Worm (Caenorhabditis elegans) whole organism, L3 larva: ENCODE results near the gene lbp-9.
"Not testable (repeated sequence)": the region's sequence is repeated elsewhere in the genome, so short reads cannot be mapped to it uniquely, and the experiment has no call there.

Source experiments
- ZK546.5 ChIP-seq: sonication (generic microtip); optimal IDR thresholded peaks from 2 replicates; lab custom pipeline; 2017; ENCODE audit warnings: missing biosample characterization, missing genetic modification characterization
- aly-2 ChIP-seq: fragments of 150-350 bp; optimal IDR thresholded peaks from 2 replicates; lab custom pipeline; 2014; ENCODE audit warnings: missing biosample characterization, missing genetic modification characterization
- ceh-16 ChIP-seq: sonication (generic microtip); optimal IDR thresholded peaks from 2 replicates; lab custom pipeline; 2017; ENCODE audit warnings: missing biosample characterization, missing genetic modification characterization
- ceh-28 ChIP-seq: fragments of 150-350 bp; optimal IDR thresholded peaks from 2 replicates; lab custom pipeline; 2014; ENCODE audit warnings: missing biosample characterization, missing genetic modification reagents, missing genetic modification characterization
- ceh-82 ChIP-seq: fragments of 150-350 bp; optimal IDR thresholded peaks from 2 replicates; lab custom pipeline; 2014; ENCODE audit warnings: missing biosample characterization, missing genetic modification characterization
- ceh-9 ChIP-seq: sonication (generic microtip); optimal IDR thresholded peaks from 2 replicates; lab custom pipeline; 2018; ENCODE audit warnings: missing biosample characterization, missing genetic modification characterization
- egl-27 ChIP-seq: sonication (generic microtip); optimal IDR thresholded peaks from 4 replicates; lab custom pipeline; 2017; ENCODE audit warnings: missing biosample characterization, missing genetic modification reagents, missing genetic modification characterization
- egl-5 ChIP-seq: fragments of 150-350 bp; optimal IDR thresholded peaks from 2 replicates; lab custom pipeline; 2017; ENCODE audit warnings: missing biosample characterization, missing genetic modification reagents, missing genetic modification characterization, inconsistent platforms
- elt-2 ChIP-seq: sonication (generic microtip); optimal IDR thresholded peaks from 2 replicates; lab custom pipeline; 2016; ENCODE audit warnings: missing genetic modification reagents, mild to moderate bottlenecking, missing genetic modification characterization, missing compliant biosample characterization
- elt-3 ChIP-seq, 3 experiments: fragments of 150-350 bp in 1 of 3; sonication (generic microtip) in 2 of 3; optimal IDR thresholded peaks; 2 replicates in 2 of 3; 4 replicates in 1 of 3; lab custom pipeline; 2014 to 2017; ENCODE audit warnings: missing biosample characterization in 3 of 3, missing genetic modification characterization in 3 of 3
- eor-1 ChIP-seq, 2 experiments: fragments of 150-350 bp; optimal IDR thresholded peaks; 2 replicates each; lab custom pipeline; 2014 to 2018; ENCODE audit warnings: missing biosample characterization in 2 of 2, missing genetic modification characterization in 2 of 2
- fkh-2 ChIP-seq: fragments of 150-350 bp; optimal IDR thresholded peaks from 2 replicates; lab custom pipeline; 2014; ENCODE audit warnings: missing biosample characterization, missing genetic modification reagents, missing genetic modification characterization
- hmg-11 ChIP-seq: sonication (generic microtip); optimal IDR thresholded peaks from 2 replicates; lab custom pipeline; 2016; ENCODE audit warnings: missing genetic modification characterization, missing compliant biosample characterization
- lin-15B ChIP-seq: fragments of 150-350 bp; optimal IDR thresholded peaks from 2 replicates; lab custom pipeline; 2014; ENCODE audit warnings: missing biosample characterization, missing genetic modification characterization
- lin-39 ChIP-seq: fragments of 150-350 bp; optimal IDR thresholded peaks from 2 replicates; lab custom pipeline; 2018; ENCODE audit warnings: missing biosample characterization, missing genetic modification reagents, missing genetic modification characterization
- lsy-12 ChIP-seq: sonication (generic microtip); optimal IDR thresholded peaks from 2 replicates; lab custom pipeline; 2016; ENCODE audit warnings: mild to moderate bottlenecking, missing genetic modification characterization, missing compliant biosample characterization
- mdl-1 ChIP-seq: fragments of 150-350 bp; optimal IDR thresholded peaks from 2 replicates; lab custom pipeline; 2014; ENCODE audit warnings: missing biosample characterization, missing genetic modification characterization
- mml-1 ChIP-seq: fragments of 150-350 bp; sonication (generic microtip); optimal IDR thresholded peaks from 3 replicates; lab custom pipeline; 2014; ENCODE audit warnings: missing biosample characterization, missing genetic modification characterization
- nhr-11 ChIP-seq: fragments of 150-350 bp; optimal IDR thresholded peaks from 2 replicates; lab custom pipeline; 2014; ENCODE audit warnings: missing biosample characterization, missing genetic modification characterization
- nhr-12 ChIP-seq: fragments of 150-350 bp; optimal IDR thresholded peaks from 2 replicates; lab custom pipeline; 2014; ENCODE audit warnings: missing biosample characterization, missing genetic modification characterization
- nhr-25 ChIP-seq: sonication (generic microtip); optimal IDR thresholded peaks from 2 replicates; lab custom pipeline; 2017; ENCODE audit warnings: missing biosample characterization, missing genetic modification characterization
- nhr-43 ChIP-seq: sonication (generic microtip); optimal IDR thresholded peaks from 2 replicates; lab custom pipeline; 2016; ENCODE audit warnings: mild to moderate bottlenecking, missing genetic modification characterization, missing compliant biosample characterization; ENCODE audit not compliant: poor library complexity, severe bottlenecking
- nhr-67 ChIP-seq: fragments of 150-350 bp; optimal IDR thresholded peaks from 2 replicates; lab custom pipeline; 2014; ENCODE audit warnings: missing biosample characterization, missing genetic modification characterization
- nhr-76 ChIP-seq: fragments of 150-350 bp; sonication (generic microtip); optimal IDR thresholded peaks from 5 replicates; lab custom pipeline; 2014; ENCODE audit warnings: missing biosample characterization, missing genetic modification characterization
- nhr-77 ChIP-seq: fragments of 150-350 bp; optimal IDR thresholded peaks from 2 replicates; lab custom pipeline; 2014; ENCODE audit warnings: missing biosample characterization, missing genetic modification characterization
- pha-4 ChIP-seq: fragments of 150-350 bp; optimal IDR thresholded peaks from 2 replicates; lab custom pipeline; 2014; ENCODE audit warnings: missing biosample characterization, missing genetic modification reagents, missing genetic modification characterization
- pqm-1 ChIP-seq: fragments of 150-350 bp; optimal IDR thresholded peaks from 2 replicates; lab custom pipeline; 2017; ENCODE audit warnings: missing biosample characterization, missing genetic modification characterization, inconsistent platforms
- sea-2 ChIP-seq: fragments of 150-350 bp; sonication (generic microtip); optimal IDR thresholded peaks from 4 replicates; lab custom pipeline; 2014; ENCODE audit warnings: missing biosample characterization, missing genetic modification reagents, missing genetic modification characterization
- skn-1 ChIP-seq: fragments of 150-350 bp; optimal IDR thresholded peaks from 2 replicates; lab custom pipeline; 2014; ENCODE audit warnings: missing biosample characterization, missing genetic modification characterization
- snpc-4 ChIP-seq: fragments of 150-350 bp; optimal IDR thresholded peaks from 2 replicates; lab custom pipeline; 2014; ENCODE audit warnings: missing biosample characterization, missing genetic modification characterization
- tbx-2 ChIP-seq: sonication (generic microtip); optimal IDR thresholded peaks from 2 replicates; lab custom pipeline; 2016; ENCODE audit warnings: mild to moderate bottlenecking, missing genetic modification characterization, missing compliant biosample characterization
- unc-39 ChIP-seq: sonication (generic microtip); optimal IDR thresholded peaks from 4 replicates; lab custom pipeline; 2017; ENCODE audit warnings: missing biosample characterization, missing genetic modification characterization
- unc-62 ChIP-seq: fragments of 150-350 bp; sonication (generic microtip); optimal IDR thresholded peaks from 4 replicates; lab custom pipeline; 2014; ENCODE audit warnings: missing biosample characterization, missing genetic modification reagents, missing genetic modification characterization
- zag-1 ChIP-seq: fragments of 150-350 bp; optimal IDR thresholded peaks from 2 replicates; lab custom pipeline; 2014; ENCODE audit warnings: missing biosample characterization, missing genetic modification characterization
- ztf-11 ChIP-seq: fragments of 150-350 bp; optimal IDR thresholded peaks from 2 replicates; lab custom pipeline; 2014; ENCODE audit warnings: missing biosample characterization, missing genetic modification characterization
- ztf-4 ChIP-seq: fragments of 150-350 bp; optimal IDR thresholded peaks from 2 replicates; lab custom pipeline; 2014; ENCODE audit warnings: missing biosample characterization, missing genetic modification characterization

The lbp-9 gene

ce11 chrV:2081894-2082293, 13.6 kb downstream of the lbp-9 start:
- TF ChIP-seq sea-2, result no peak
- peak; percentile 1 for TF ChIP-seq egl-5 (tag; lab: Kevin White, UChicago)

ce11 chrV:2083869-2084268, 15.6 kb downstream of the lbp-9 start:
- TF ChIP-seq lin-39 (tag; lab: Kevin White, UChicago) (no peak), nhr-12 (no peak), ceh-9 (no peak), nhr-25 (no peak), skn-1 (tag; lab: Kevin White, UChicago) (no peak), hmg-11 (no peak), lsy-12 (no peak), ceh-82 (tag; lab: Kevin White, UChicago) (no peak), tbx-2 (tag; lab: Kevin White, UChicago) (no peak), ztf-11 (tag; lab: Kevin White, UChicago) (no peak), ztf-4 (tag; lab: Kevin White, UChicago) (no peak), elt-2 (no peak), sea-2 (no peak), egl-5 (tag; lab: Kevin White, UChicago) (no peak), aly-2 (tag; lab: Kevin White, UChicago) (no peak), nhr-76 (no peak), zag-1 (tag; lab: Kevin White, UChicago) (no peak)

ce11 chrV:2085745-2086267, 17.6 kb downstream of the lbp-9 start, which contains the start of gene F36F12.3:
Gene F36F12.3, plus strand, starts transcription at chrV:2085795.
- TF ChIP-seq nhr-25; pqm-1 (tag; lab: Kevin White, UChicago); lin-15B (tag; lab: Kevin White, UChicago): not testable (repeated sequence)
- TF ChIP-seq, all 47 proteins: peak for 0; not testable (repeated sequence) for 47

- not testable (repeated sequence) for TF ChIP-seq nhr-11 (tag; lab: Kevin White, UChicago); nhr-12; elt-2
- TF ChIP-seq, all 47 proteins: peak for 0; not testable (repeated sequence) for 47
These were observed 22.1 kb downstream of the lbp-9 start, which contains the start of gene ztf-28 for ce11 chrV:2090321-2090720. Gene ztf-28, plus strand, starts transcription at chrV:2090669.

- TF ChIP-seq nhr-25, result no peak
- no peak for TF ChIP-seq nhr-76
- no peak for TF ChIP-seq fkh-2 (tag; lab: Kevin White, UChicago)
- no peak for TF ChIP-seq unc-39 (tag; lab: Kevin White, UChicago)
- TF ChIP-seq elt-2, result no peak
- TF ChIP-seq mml-1 (tag; lab: Kevin White, UChicago), result no peak
- TF ChIP-seq snpc-4, result no peak
- TF ChIP-seq tbx-2 (tag; lab: Kevin White, UChicago), result no peak
- no peak for TF ChIP-seq nhr-77 (tag; lab: Kevin White, UChicago)
- TF ChIP-seq mdl-1 (tag; lab: Kevin White, UChicago), result no peak
- no peak for TF ChIP-seq unc-62 (GFP tag; lab: Kevin White, UChicago)
- no peak for TF ChIP-seq nhr-43 (tag; lab: Kevin White, UChicago)
- no peak for TF ChIP-seq ceh-28 (tag; lab: Kevin White, UChicago)
- no peak for TF ChIP-seq elt-3 (tag; optimal IDR thresholded peaks at IDR 0.05; lab: Kevin White, UChicago)
- no peak for TF ChIP-seq pha-4 (tag; lab: Kevin White, UChicago)
- TF ChIP-seq eor-1 (tag; optimal IDR thresholded peaks at IDR 0.05; lab: Kevin White, UChicago), result no peak
- TF ChIP-seq hmg-11, result no peak
- no peak for TF ChIP-seq ceh-16 (tag; lab: Kevin White, UChicago)
These were observed 27.0 kb downstream of the lbp-9 start, which contains the start of gene F36F12.2 for ce11 chrV:2095204-2095603. Gene F36F12.2, minus strand, starts transcription at chrV:2095304.

- TF ChIP-seq ztf-4 (tag; lab: Kevin White, UChicago) (no peak), egl-27 (no peak), lin-39 (tag; lab: Kevin White, UChicago) (no peak), nhr-43 (tag; lab: Kevin White, UChicago) (no peak), elt-3 (tag; optimal IDR thresholded peaks at IDR 0.05; lab: Kevin White, UChicago) (no peak), egl-5 (tag; lab: Kevin White, UChicago) (no peak), nhr-67 (tag; lab: Kevin White, UChicago) (no peak), elt-2 (no peak), ZK546.5 (no peak), ztf-11 (tag; lab: Kevin White, UChicago) (no peak)
These were observed 27.5 kb downstream of the lbp-9 start, which contains the start of gene clec-207 for ce11 chrV:2095772-2096171. Gene clec-207, plus strand, starts transcription at chrV:2096072.
